Worm (Caenorhabditis elegans): Measurements from ENCODE around the gene acn-1.

ce11 chrX:5106942-5107341, 10.1 kb upstream of the acn-1 start, which contains the start of gene C42D8.9:
- TF ChIP-seq pag-3 (tag; optimal IDR thresholded peaks at IDR 0.05; ENCODE audit: borderline replicate concordance, insufficient read depth), result no peak
- TF ChIP-seq nhr-12 (tag; optimal IDR thresholded peaks at IDR 0.05), result no peak
- no peak for TF ChIP-seq sox-4 (tag; optimal IDR thresholded peaks at IDR 0.05)
- TF ChIP-seq lin-13 (GFP tag; optimal IDR thresholded peaks at IDR 0.05), result no peak
- no peak for TF ChIP-seq aly-2 (tag; optimal IDR thresholded peaks at IDR 0.05)
- no peak for TF ChIP-seq snpc-4 (tag; optimal IDR thresholded peaks at IDR 0.05)
- no peak for TF ChIP-seq ceh-88 (GFP tag; IDR thresholded peaks at IDR 0.05)

All from whole organism, L1 larva.